Fruit fly (Drosophila melanogaster) whole organism, embryonic: ENCODE measurements around the gene Cnep1r2.

ENCODE experiments used
- HHEX ChIP-seq: fragments of 200-800 bp; sonication (Bioruptor generic); optimal IDR thresholded peaks from 3 replicates; lab custom pipeline; 2017; ENCODE audit warnings: missing biosample characterization, mild to moderate bottlenecking, missing genetic modification characterization, missing genetic modification reagents
- exex ChIP-seq: fragments of 200-800 bp; sonication (Bioruptor generic); optimal IDR thresholded peaks from 4 replicates; lab custom pipeline; 2018; ENCODE audit warnings: missing biosample characterization, mild to moderate bottlenecking, missing genetic modification characterization, moderate library complexity
- gcm2 ChIP-seq: fragments of 200-800 bp; sonication (Bioruptor generic); optimal IDR thresholded peaks from 2 replicates; lab custom pipeline; 2016; ENCODE audit warnings: missing biosample characterization, missing genetic modification characterization
- sna ChIP-seq: fragments of 200-800 bp; sonication (Bioruptor generic); IDR thresholded peaks from 2 replicates; pipeline ENCODE4 v1.3.6; 2022; ENCODE audit warnings: missing biosample characterization, missing genetic modification characterization; ENCODE audit not compliant: partially characterized antibody

DNA sequence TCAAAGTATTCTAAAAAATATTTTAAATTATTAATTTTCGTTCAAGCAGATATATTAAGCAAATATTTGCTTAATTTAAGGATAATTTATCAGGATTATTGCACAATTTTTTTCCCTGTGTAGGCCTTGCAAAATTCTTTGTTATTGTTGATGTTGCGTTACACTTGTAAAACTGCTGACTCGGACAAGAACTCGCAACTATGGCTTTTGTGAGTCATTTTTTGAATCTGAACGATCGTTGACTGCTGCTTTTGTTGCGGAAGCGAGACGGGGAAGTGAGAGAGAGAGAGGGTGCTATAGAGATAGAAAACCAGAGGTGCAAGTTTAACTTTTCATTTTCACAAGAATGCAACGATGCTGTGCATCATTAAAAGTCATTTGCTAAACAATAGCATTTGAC is 14.5 kb downstream of the Cnep1r2 start:
- TF ChIP-seq sna (GFP tag; lab: Robert Waterston, UW) (no peak), exex (tag; lab: Kevin White, UChicago) (no peak), gcm2 (GFP tag; lab: Kevin White, UChicago) (no peak), HHEX (GFP tag; lab: Kevin White, UChicago) (no peak)
